Fruit fly (Drosophila melanogaster) whole organism, embryonic: ENCODE data around the gene yellow-g.

Source experiments
- ATbp ChIP-seq: fragments of 200-800 bp; sonication (Bioruptor generic); optimal IDR thresholded peaks from 2 replicates; lab custom pipeline; 2017; ENCODE audit warnings: missing biosample characterization, mild to moderate bottlenecking, missing genetic modification characterization, missing genetic modification reagents
- Blimp-1 ChIP-seq: fragments of 200-800 bp; sonication (Bioruptor generic); optimal IDR thresholded peaks from 3 replicates; lab custom pipeline; 2018; ENCODE audit warnings: missing biosample characterization, missing genetic modification characterization, mild to moderate bottlenecking, moderate library complexity, missing genetic modification reagents
- CG10462 ChIP-seq: fragments of 200-800 bp; sonication (Bioruptor generic); optimal IDR thresholded peaks from 2 replicates; lab custom pipeline; 2016; ENCODE audit warnings: missing biosample characterization, missing genetic modification characterization
- CG13287 ChIP-seq: fragments of 200-800 bp; sonication (Bioruptor generic); IDR thresholded peaks from 2 replicates; pipeline ENCODE4 v1.3.6; 2022; ENCODE audit warnings: missing biosample characterization, missing genetic modification characterization; ENCODE audit not compliant: partially characterized antibody
- CG13624 ChIP-seq: fragments of 200-800 bp; sonication (Bioruptor generic); optimal IDR thresholded peaks from 2 replicates; lab custom pipeline; 2016; ENCODE audit warnings: missing biosample characterization, missing genetic modification characterization
- CG15514 ChIP-seq: fragments of 200-800 bp; sonication (Bioruptor generic); optimal IDR thresholded peaks from 3 replicates; lab custom pipeline; 2017; ENCODE audit warnings: missing biosample characterization, missing genetic modification characterization, mild to moderate bottlenecking, moderate library complexity, missing genetic modification reagents
- CG1792 ChIP-seq: fragments of 200-800 bp; sonication (Bioruptor generic); optimal IDR thresholded peaks from 2 replicates; lab custom pipeline; 2016; ENCODE audit warnings: missing biosample characterization, missing genetic modification characterization
- CG18599 ChIP-seq: fragments of 200-800 bp; sonication (Bioruptor generic); optimal IDR thresholded peaks from 3 replicates; lab custom pipeline; 2017; ENCODE audit warnings: missing biosample characterization, missing genetic modification characterization, mild to moderate bottlenecking, moderate library complexity, missing genetic modification reagents
- CG18619 ChIP-seq: fragments of 200-800 bp; sonication (Bioruptor generic); optimal IDR thresholded peaks from 3 replicates; lab custom pipeline; 2017; ENCODE audit warnings: missing biosample characterization, mild to moderate bottlenecking, missing genetic modification characterization
- CG2120 ChIP-seq: fragments of 200-800 bp; sonication (Bioruptor generic); optimal IDR thresholded peaks from 3 replicates; lab custom pipeline; 2016; ENCODE audit warnings: missing biosample characterization, missing genetic modification characterization
- CG2889 ChIP-seq: fragments of 200-800 bp; sonication (Bioruptor generic); IDR thresholded peaks from 3 replicates; pipeline ENCODE4 v1.3.6; 2022; ENCODE audit warnings: missing biosample characterization, missing genetic modification characterization
- CG3163 ChIP-seq: fragments of 200-800 bp; sonication (Bioruptor generic); optimal IDR thresholded peaks from 3 replicates; lab custom pipeline; 2016; ENCODE audit warnings: missing biosample characterization, missing genetic modification characterization
- CG3838 ChIP-seq: fragments of 200-800 bp; sonication (Bioruptor generic); optimal IDR thresholded peaks from 3 replicates; lab custom pipeline; 2016; ENCODE audit warnings: missing biosample characterization, missing genetic modification characterization
- CG4424 ChIP-seq: fragments of 200-800 bp; sonication (Bioruptor generic); optimal IDR thresholded peaks from 3 replicates; lab custom pipeline; 2016; ENCODE audit warnings: missing biosample characterization, missing genetic modification characterization
- CG6813 ChIP-seq: fragments of 200-800 bp; sonication (Bioruptor generic); optimal IDR thresholded peaks from 2 replicates; lab custom pipeline; 2017; ENCODE audit warnings: missing biosample characterization, missing genetic modification characterization, mild to moderate bottlenecking, moderate library complexity, missing genetic modification reagents
- CG9215 ChIP-seq: fragments of 200-800 bp; sonication (Bioruptor generic); IDR thresholded peaks from 2 replicates; pipeline ENCODE4 v1.3.6; 2022; ENCODE audit warnings: missing biosample characterization, missing genetic modification characterization
- Dip2 ChIP-seq: fragments of 200-800 bp; sonication (Bioruptor generic); IDR thresholded peaks from 2 replicates; pipeline ENCODE4 v1.3.6; 2022; ENCODE audit warnings: missing biosample characterization, missing genetic modification characterization
- Doc2 ChIP-seq: fragments of 200-800 bp; sonication (Bioruptor generic); IDR thresholded peaks from 2 replicates; pipeline ENCODE4 v1.3.6; 2022; ENCODE audit warnings: missing biosample characterization, missing genetic modification characterization
- E2f2 ChIP-seq: fragments of 200-800 bp; sonication (Bioruptor generic); IDR thresholded peaks from 2 replicates; pipeline ENCODE4 v1.3.6; 2022; ENCODE audit warnings: missing biosample characterization, missing genetic modification characterization
- Gug ChIP-seq: fragments of 200-800 bp; sonication (Bioruptor generic); IDR thresholded peaks from 4 replicates; pipeline ENCODE4 v1.3.6; 2022; ENCODE audit warnings: missing biosample characterization, missing genetic modification characterization
- H2.0 ChIP-seq: fragments of 200-800 bp; sonication (Bioruptor generic); IDR thresholded peaks from 2 replicates; pipeline ENCODE4 v1.3.6; 2022; ENCODE audit warnings: missing biosample characterization, missing genetic modification characterization
- HHEX ChIP-seq: fragments of 200-800 bp; sonication (Bioruptor generic); optimal IDR thresholded peaks from 3 replicates; lab custom pipeline; 2017; ENCODE audit warnings: missing biosample characterization, mild to moderate bottlenecking, missing genetic modification characterization, missing genetic modification reagents
- Hey ChIP-seq: fragments of 200-800 bp; sonication (Bioruptor generic); optimal IDR thresholded peaks from 3 replicates; lab custom pipeline; 2018; ENCODE audit warnings: missing biosample characterization, mild to moderate bottlenecking, missing genetic modification characterization
- Hr3 ChIP-seq: fragments of 200-800 bp; sonication (Bioruptor generic); optimal IDR thresholded peaks from 3 replicates; lab custom pipeline; 2016; ENCODE audit warnings: missing biosample characterization, missing genetic modification characterization
- Med ChIP-seq: fragments of 200-800 bp; sonication (Bioruptor generic); peaks from one replicate; lab custom pipeline; 2016; ENCODE audit warnings: missing biosample characterization, missing genetic modification characterization, mild to moderate bottlenecking, inconsistent platforms, moderate library complexity
- Meics ChIP-seq: fragments of 200-800 bp; sonication (Bioruptor generic); optimal IDR thresholded peaks from 2 replicates; lab custom pipeline; 2017; ENCODE audit warnings: missing biosample characterization, mild to moderate bottlenecking, missing genetic modification characterization
- Spps ChIP-seq: fragments of 200-800 bp; sonication (Bioruptor generic); optimal IDR thresholded peaks from 2 replicates; lab custom pipeline; 2018; ENCODE audit warnings: missing biosample characterization, mild to moderate bottlenecking, missing genetic modification characterization
- YL-1 ChIP-seq: fragments of 200-800 bp; sonication (Bioruptor generic); optimal IDR thresholded peaks from 3 replicates; lab custom pipeline; 2017; ENCODE audit warnings: missing biosample characterization, mild to moderate bottlenecking, missing genetic modification characterization
- chinmo ChIP-seq: fragments of 200-800 bp; sonication (Bioruptor generic); IDR thresholded peaks from 4 replicates; pipeline ENCODE4 v1.3.6; 2022; ENCODE audit warnings: missing biosample characterization, missing genetic modification characterization; ENCODE audit not compliant: partially characterized antibody
- crp ChIP-seq, 2 experiments: fragments of 200-800 bp; sonication (Bioruptor generic); optimal IDR thresholded peaks; 2 replicates in 1 of 2; 3 replicates in 1 of 2; lab custom pipeline; 2017; ENCODE audit warnings: missing biosample characterization in 2 of 2, missing genetic modification characterization in 2 of 2, mild to moderate bottlenecking in 1 of 2, moderate library complexity in 1 of 2
- dm ChIP-seq: fragments of 200-800 bp; sonication (Bioruptor generic); optimal IDR thresholded peaks from 3 replicates; lab custom pipeline; 2016; ENCODE audit warnings: missing biosample characterization, missing genetic modification characterization
- gro ChIP-seq: fragments of 200-800 bp; sonication (Bioruptor generic); optimal IDR thresholded peaks from 2 replicates; lab custom pipeline; 2016; ENCODE audit warnings: missing biosample characterization, missing genetic modification characterization
- hbn ChIP-seq: fragments of 200-800 bp; sonication (Bioruptor generic); IDR thresholded peaks from 2 replicates; pipeline ENCODE4 v1.3.6; 2022; ENCODE audit warnings: missing biosample characterization, missing genetic modification characterization; ENCODE audit not compliant: partially characterized antibody
- her ChIP-seq: fragments of 200-800 bp; sonication (Bioruptor generic); optimal IDR thresholded peaks from 2 replicates; lab custom pipeline; 2016; ENCODE audit warnings: missing biosample characterization, missing genetic modification characterization
- insv ChIP-seq, 2 experiments: fragments of 200-800 bp; sonication (Bioruptor generic); optimal IDR thresholded peaks; 3 replicates each; lab custom pipeline; 2016 to 2018; ENCODE audit warnings: missing biosample characterization in 2 of 2, missing genetic modification characterization in 2 of 2
- mld ChIP-seq: fragments of 200-800 bp; sonication (Bioruptor generic); IDR thresholded peaks from 3 replicates; pipeline ENCODE4 v1.3.6; 2022; ENCODE audit warnings: missing biosample characterization, missing genetic modification characterization; ENCODE audit not compliant: partially characterized antibody
- nmo ChIP-seq: fragments of 200-800 bp; sonication (Bioruptor generic); optimal IDR thresholded peaks from 2 replicates; lab custom pipeline; 2018; ENCODE audit warnings: missing biosample characterization, mild to moderate bottlenecking, missing genetic modification characterization, moderate library complexity
- pan ChIP-seq, 4 experiments: fragments of >200 bp in 3 of 4; fragments of 200-800 bp in 1 of 4; sonication (Bioruptor generic) in 1 of 4; optimal IDR thresholded peaks in 3 of 4; IDR thresholded peaks in 1 of 4; 2 replicates each; pipeline versions ENCODE4 v1.3.6 to Lab custom; 2017 to 2022; ENCODE audit warnings: missing biosample characterization in 2 of 4, missing genetic modification characterization in 2 of 4, mixed read lengths in 1 of 4
- schlank ChIP-seq: fragments of 200-800 bp; sonication (Bioruptor generic); optimal IDR thresholded peaks from 2 replicates; lab custom pipeline; 2018; ENCODE audit warnings: missing biosample characterization, mild to moderate bottlenecking, missing genetic modification characterization
- sd ChIP-seq: fragments of 200-800 bp; sonication (Bioruptor generic); optimal IDR thresholded peaks from 3 replicates; lab custom pipeline; 2018; ENCODE audit warnings: missing biosample characterization, mild to moderate bottlenecking, missing genetic modification characterization, moderate library complexity
- so ChIP-seq: fragments of 200-800 bp; sonication (Bioruptor generic); IDR thresholded peaks from 3 replicates; pipeline ENCODE4 v1.3.6; 2022; ENCODE audit warnings: missing biosample characterization, missing genetic modification characterization
- sob ChIP-seq: fragments of 200-800 bp; sonication (Bioruptor generic); IDR thresholded peaks from 2 replicates; pipeline ENCODE4 v1.3.6; 2022; ENCODE audit warnings: missing biosample characterization, missing genetic modification characterization
- twi ChIP-seq: fragments of 200-800 bp; optimal IDR thresholded peaks from 2 replicates; lab custom pipeline; 2019; ENCODE audit warnings: missing biosample characterization, mild to moderate bottlenecking, missing genetic modification characterization, moderate library complexity
- zfh2 ChIP-seq: fragments of 200-800 bp; sonication (Bioruptor generic); optimal IDR thresholded peaks from 2 replicates; lab custom pipeline; 2016; ENCODE audit warnings: missing biosample characterization, missing genetic modification characterization

The yellow-g gene

DNA sequence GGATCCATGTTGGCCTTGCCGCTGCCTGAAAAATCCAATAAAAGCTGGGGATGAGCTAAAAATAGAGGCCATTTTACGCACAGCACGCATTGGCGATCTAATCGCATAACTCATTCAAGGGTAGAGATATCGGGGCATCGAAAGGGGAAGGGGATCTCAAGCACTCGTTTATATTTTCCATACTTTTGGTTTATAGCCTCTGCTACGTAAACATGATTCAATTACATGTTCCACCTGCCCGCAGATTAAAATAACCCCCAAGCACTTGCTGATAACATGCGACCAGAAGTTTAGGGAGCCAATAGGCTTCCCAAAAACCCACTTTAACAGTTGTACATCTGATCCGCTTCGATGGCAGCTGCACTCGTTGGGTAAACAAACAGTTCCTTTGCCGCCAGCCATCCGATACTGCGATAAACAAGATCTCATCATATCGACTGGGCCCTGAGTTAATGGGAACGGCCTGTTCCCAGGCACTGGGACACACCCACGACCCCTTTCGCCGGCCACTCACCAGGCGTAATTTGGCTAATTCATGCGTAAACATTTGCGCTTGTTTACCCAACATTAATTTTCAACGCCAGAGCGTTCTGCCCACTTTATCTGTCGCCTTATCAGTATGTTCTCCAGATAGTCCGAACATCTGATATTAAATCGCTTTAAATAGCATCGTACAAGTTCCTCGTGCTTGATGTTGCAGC is 18.5 kb downstream of the yellow-g start (continued):
- TF ChIP-seq Meics (GFP tag; lab: Kevin White, UChicago) (peak; percentile 41), her (no peak), Hey (tag; lab: Kevin White, UChicago) (peak; percentile 11), CG6813 (GFP tag; lab: Kevin White, UChicago) (peak; percentile 11), ATbp (GFP tag; lab: Kevin White, UChicago) (peak; percentile 31), nmo (GFP tag; lab: Kevin White, UChicago) (no peak), sd (tag; lab: Kevin White, UChicago) (peak; percentile 86), so (0 out of 3 replicates have a peak, but pooled peaks have one; percentile 16)

- TF ChIP-seq Hr3 (GFP tag; lab: Kevin White, UChicago) (no peak), Med (no peak), CG13624 (no peak), Dip2 (GFP tag; lab: Robert Waterston, UW) (no peak), YL-1 (GFP tag; lab: Kevin White, UChicago) (no peak)
- TF ChIP-seq, all 482 proteins: peak for 0
Observed at dm6 chr3L:2248335-2248734, 24.2 kb downstream of the yellow-g start, which contains the start of gene CG32305. CG32305 (plus strand) TSS chr3L:2248635.

- no peak for TF ChIP-seq Doc2 (GFP tag; lab: Robert Waterston, UW)
- no peak for TF ChIP-seq gro (GFP tag; lab: Kevin White, UChicago)
- TF ChIP-seq twi = no peak
- TF ChIP-seq CG2889 = no peak
- no peak for TF ChIP-seq CG3838 (GFP tag; lab: Kevin White, UChicago)
- no peak for TF ChIP-seq crp (GFP tag; optimal IDR thresholded peaks at IDR 0.05; lab: Kevin White, UChicago)
- no peak for TF ChIP-seq sob
- TF ChIP-seq CG15514 (GFP tag; lab: Kevin White, UChicago) = peak; percentile 43
- no peak for TF ChIP-seq zfh2 (GFP tag; lab: Kevin White, UChicago)
- no peak for TF ChIP-seq CG4424 (GFP tag; lab: Kevin White, UChicago)
- no peak for TF ChIP-seq pan (optimal IDR thresholded peaks at IDR 0.05; lab: Kevin White, UChicago)
- no peak for TF ChIP-seq pan (GFP tag; optimal IDR thresholded peaks at IDR 0.05 in 1 of 2, IDR thresholded peaks at IDR 0.05 in 1 of 2)
- no peak for TF ChIP-seq Spps (tag; lab: Kevin White, UChicago)
- TF ChIP-seq mld (GFP tag; lab: Robert Waterston, UW) = no peak
- peak; percentile 33; the same call in 1 of the 2 replicates for TF ChIP-seq hbn
- TF ChIP-seq Blimp-1 (GFP tag; lab: Kevin White, UChicago) = no peak
- peak; percentile 63 for TF ChIP-seq E2f2 (GFP tag; lab: Robert Waterston, UW)
- TF ChIP-seq CG9215 = no peak
- TF ChIP-seq HHEX (GFP tag; lab: Kevin White, UChicago) = no peak
- TF ChIP-seq dm (GFP tag; lab: Kevin White, UChicago) = no peak
- no peak for TF ChIP-seq insv (GFP tag; optimal IDR thresholded peaks at IDR 0.05; lab: Kevin White, UChicago)
- no peak for TF ChIP-seq CG6813 (GFP tag; lab: Kevin White, UChicago)
- TF ChIP-seq schlank (tag; lab: Kevin White, UChicago) = no peak
- no peak for TF ChIP-seq CG18599 (GFP tag; lab: Kevin White, UChicago)
- TF ChIP-seq H2.0 (GFP tag; lab: Robert Waterston, UW) = no peak
- no peak for TF ChIP-seq CG10462 (GFP tag; lab: Kevin White, UChicago)
- TF ChIP-seq CG1792 (GFP tag; lab: Kevin White, UChicago) = no peak
- peak; percentile 74; the same call in 2 of the 4 replicates for TF ChIP-seq chinmo (GFP tag; lab: Robert Waterston, UW)
- TF ChIP-seq CG13287 (GFP tag; lab: Robert Waterston, UW) = peak; percentile 66
- no peak for TF ChIP-seq CG2120
- no peak for TF ChIP-seq CG18619 (GFP tag; lab: Kevin White, UChicago)
- TF ChIP-seq CG3163 (GFP tag; lab: Kevin White, UChicago) = no peak
- TF ChIP-seq Gug (GFP tag; lab: Robert Waterston, UW) = no peak
Observed at dm6 chr3L:2243846-2244528, 28.6 kb downstream of the yellow-g start, which contains the start of gene CG32301. CG32301 (plus strand) TSS chr3L:2244478.
